Fruit fly (Drosophila melanogaster): ENCODE measurements around the gene Snx17.

Snx17 gene

dm6 chr2L:10249655-10250202, 43.0 kb upstream of the Snx17 start:
- no peak for TF ChIP-seq Rel (GFP tag; optimal IDR thresholded peaks at IDR 0.05)
- peak; percentile 7 for TF ChIP-seq Rel (tag; optimal IDR thresholded peaks at IDR 0.05)
- no peak for TF ChIP-seq HLH106 (tag; optimal IDR thresholded peaks at IDR 0.05)
- no peak for TF ChIP-seq N (GFP tag; optimal IDR thresholded peaks at IDR 0.05)
- TF ChIP-seq Vsx2 (GFP tag; optimal IDR thresholded peaks at IDR 0.05; ENCODE audit: partially characterized antibody), result no peak

dm6 chr2L:10246785-10247190, 40.0 kb upstream of the Snx17 start, which contains the start of gene chico:
Gene chico, minus strand, starts transcription at chr2L:10247078.
- TF ChIP-seq HLH106 (tag; optimal IDR thresholded peaks at IDR 0.05), result no peak
- no peak for TF ChIP-seq pan (optimal IDR thresholded peaks at IDR 0.05)
- peak; percentile 4 for TF ChIP-seq Hr83 (GFP tag; optimal IDR thresholded peaks at IDR 0.05; ENCODE audit: poor library complexity, severe bottlenecking)
- TF ChIP-seq woc (GFP tag; optimal IDR thresholded peaks at IDR 0.05), result no peak
- TF ChIP-seq Jra (GFP tag; optimal IDR thresholded peaks at IDR 0.05), result peak; percentile 22
- TF ChIP-seq Mio (GFP tag; optimal IDR thresholded peaks at IDR 0.05), result no peak
- no peak for TF ChIP-seq Rel (GFP tag; optimal IDR thresholded peaks at IDR 0.05)
- peak; percentile 18 for TF ChIP-seq Rel (tag; optimal IDR thresholded peaks at IDR 0.05)
- peak; percentile 38 for TF ChIP-seq Myc (optimal IDR thresholded peaks at IDR 0.05)
- TF ChIP-seq fru (GFP tag; optimal IDR thresholded peaks at IDR 0.05), result no peak
- no peak for TF ChIP-seq Sp1 (GFP tag; optimal IDR thresholded peaks at IDR 0.05)
- TF ChIP-seq Vsx2 (GFP tag; optimal IDR thresholded peaks at IDR 0.05; ENCODE audit: partially characterized antibody), result no peak

dm6 chr2L:10238726-10239652, 32.2 kb upstream of the Snx17 start, which contains the start of gene me31B:
Gene me31B, plus strand, starts transcription at chr2L:10239341.
- TF ChIP-seq Abd-B (GFP tag; optimal IDR thresholded peaks at IDR 0.05), result no peak
- no peak for TF ChIP-seq CrebA (GFP tag; optimal IDR thresholded peaks at IDR 0.05; ENCODE audit: borderline replicate concordance)
- TF ChIP-seq tai (GFP tag; optimal IDR thresholded peaks at IDR 0.05), result no peak
- no peak for TF ChIP-seq Sp1 (GFP tag; optimal IDR thresholded peaks at IDR 0.05)
- TF ChIP-seq Myc (optimal IDR thresholded peaks at IDR 0.05), result no peak
- TF ChIP-seq Hnf4 (GFP tag; optimal IDR thresholded peaks at IDR 0.05), result peak; percentile 1
- TF ChIP-seq foxo (GFP tag; optimal IDR thresholded peaks at IDR 0.05), result no peak
- TF ChIP-seq Hr83 (GFP tag; optimal IDR thresholded peaks at IDR 0.05; ENCODE audit: poor library complexity, severe bottlenecking), result no peak
- peak; percentile 76 for TF ChIP-seq woc (GFP tag; optimal IDR thresholded peaks at IDR 0.05)

dm6 chr2L:10237725-10238446, 31.1 kb upstream of the Snx17 start, which contains the start of gene mthl15:
Gene mthl15, minus strand, starts transcription at chr2L:10238317.
- TF ChIP-seq foxo (GFP tag; optimal IDR thresholded peaks at IDR 0.05) (no peak), psq (GFP tag; optimal IDR thresholded peaks at IDR 0.05) (no peak), Dif (GFP tag; optimal IDR thresholded peaks at IDR 0.05; ENCODE audit: partially characterized antibody) (no peak), Vsx2 (GFP tag; optimal IDR thresholded peaks at IDR 0.05; ENCODE audit: partially characterized antibody) (no peak), woc (GFP tag; optimal IDR thresholded peaks at IDR 0.05) (no peak), Jra (GFP tag; optimal IDR thresholded peaks at IDR 0.05) (no peak), Abd-B (GFP tag; optimal IDR thresholded peaks at IDR 0.05) (no peak), Mio (GFP tag; optimal IDR thresholded peaks at IDR 0.05) (no peak), br (GFP tag; optimal IDR thresholded peaks at IDR 0.05) (no peak), tai (GFP tag; optimal IDR thresholded peaks at IDR 0.05) (no peak), pan (optimal IDR thresholded peaks at IDR 0.05) (no peak), CG32264 (GFP tag; optimal IDR thresholded peaks at IDR 0.05) (no peak), lola (GFP tag; optimal IDR thresholded peaks at IDR 0.05) (no peak), Hr78 (GFP tag; optimal IDR thresholded peaks at IDR 0.05) (no peak), HLH106 (tag; optimal IDR thresholded peaks at IDR 0.05) (no peak), GATAd (GFP tag; optimal IDR thresholded peaks at IDR 0.05) (no peak)

- TF ChIP-seq OdsH (GFP tag; optimal IDR thresholded peaks at IDR 0.05) (no peak), Hnf4 (GFP tag; optimal IDR thresholded peaks at IDR 0.05) (no peak), sage (GFP tag; optimal IDR thresholded peaks at IDR 0.05) (no peak), Hr78 (GFP tag; optimal IDR thresholded peaks at IDR 0.05) (no peak), pan (optimal IDR thresholded peaks at IDR 0.05) (no peak), HLH106 (tag; optimal IDR thresholded peaks at IDR 0.05) (no peak), CG32264 (GFP tag; optimal IDR thresholded peaks at IDR 0.05) (no peak), brk (GFP tag; optimal IDR thresholded peaks at IDR 0.05) (no peak), foxo (GFP tag; optimal IDR thresholded peaks at IDR 0.05) (no peak), CrebA (GFP tag; optimal IDR thresholded peaks at IDR 0.05; ENCODE audit: borderline replicate concordance) (no peak), tai (GFP tag; optimal IDR thresholded peaks at IDR 0.05) (no peak)
Measured at dm6 chr2L:10232827-10233226, 26.1 kb upstream of the Snx17 start.

Data from whole organism, wandering third instar larva.